Worm (Caenorhabditis elegans) whole organism, L2 larva: Measurements from ENCODE around the gene C14C6.2.

Source experiments
- C34F6.9 ChIP-seq: fragments of 150-350 bp; optimal IDR thresholded peaks from 2 replicates; lab custom pipeline; 2014; ENCODE audit warnings: missing biosample characterization, missing genetic modification characterization
- F13H6.1 ChIP-seq: sonication (generic microtip); optimal IDR thresholded peaks from 2 replicates; lab custom pipeline; 2016; ENCODE audit warnings: missing genetic modification characterization, missing compliant biosample characterization
- R02D3.7 ChIP-seq: fragments of 150-350 bp; optimal IDR thresholded peaks from 2 replicates; lab custom pipeline; 2014; ENCODE audit warnings: missing biosample characterization, missing genetic modification characterization
- Y55F3AM.14 ChIP-seq: fragments of 200-800 bp; sonication (Bioruptor generic); optimal IDR thresholded peaks from 2 replicates; lab custom pipeline; 2018; ENCODE audit warnings: mild to moderate bottlenecking, missing genetic modification characterization, missing compliant biosample characterization
- ZK546.5 ChIP-seq: sonication (generic microtip); optimal IDR thresholded peaks from 2 replicates; lab custom pipeline; 2017; ENCODE audit warnings: missing biosample characterization, missing genetic modification characterization
- alr-1 ChIP-seq: fragments of 150-350 bp; optimal IDR thresholded peaks from 2 replicates; lab custom pipeline; 2014; ENCODE audit warnings: missing biosample characterization, missing genetic modification characterization
- aly-2 ChIP-seq: fragments of 150-350 bp; optimal IDR thresholded peaks from 2 replicates; lab custom pipeline; 2014; ENCODE audit warnings: missing biosample characterization, missing genetic modification characterization
- ama-1 ChIP-seq: fragments of 150-350 bp; optimal IDR thresholded peaks from 2 replicates; lab custom pipeline; 2018; ENCODE audit warnings: inconsistent platforms
- blmp-1 ChIP-seq: sonication (generic microtip); optimal IDR thresholded peaks from 2 replicates; lab custom pipeline; 2017; ENCODE audit warnings: missing genetic modification characterization, mild to moderate bottlenecking, missing compliant biosample characterization, antibody characterized with exemption, moderate library complexity; ENCODE audit not compliant: insufficient read depth
- ceh-16 ChIP-seq: fragments of 150-350 bp; optimal IDR thresholded peaks from 2 replicates; lab custom pipeline; 2014; ENCODE audit warnings: missing biosample characterization, missing genetic modification characterization
- ceh-82 ChIP-seq: fragments of 150-350 bp; optimal IDR thresholded peaks from 2 replicates; lab custom pipeline; 2014; ENCODE audit warnings: missing biosample characterization, missing genetic modification characterization
- crh-2 ChIP-seq: sonication (generic microtip); optimal IDR thresholded peaks from 2 replicates; lab custom pipeline; 2017; ENCODE audit warnings: missing biosample characterization, missing genetic modification characterization
- dmd-4 ChIP-seq: sonication (generic microtip); optimal IDR thresholded peaks from 2 replicates; lab custom pipeline; 2017; ENCODE audit warnings: missing biosample characterization, missing genetic modification characterization
- egl-27 ChIP-seq: sonication (generic microtip); optimal IDR thresholded peaks from 3 replicates; lab custom pipeline; 2017; ENCODE audit warnings: missing biosample characterization, missing genetic modification reagents, missing genetic modification characterization
- elt-1 ChIP-seq: fragments of 150-350 bp; optimal IDR thresholded peaks from 2 replicates; lab custom pipeline; 2014; ENCODE audit warnings: missing biosample characterization, missing genetic modification characterization
- elt-3 ChIP-seq: sonication (generic microtip); optimal IDR thresholded peaks from 2 replicates; lab custom pipeline; 2017; ENCODE audit warnings: missing biosample characterization, missing genetic modification characterization
- fos-1 ChIP-seq: fragments of 150-350 bp; optimal IDR thresholded peaks from 2 replicates; lab custom pipeline; 2014; ENCODE audit warnings: missing biosample characterization, missing genetic modification characterization
- lin-13 ChIP-seq: fragments of 150-350 bp; optimal IDR thresholded peaks from 2 replicates; lab custom pipeline; 2014; ENCODE audit warnings: missing biosample characterization, missing genetic modification reagents, missing genetic modification characterization
- lin-39 ChIP-seq: fragments of 150-350 bp; optimal IDR thresholded peaks from 2 replicates; lab custom pipeline; 2014; ENCODE audit warnings: missing biosample characterization, missing genetic modification reagents, missing genetic modification characterization
- lsy-2 ChIP-seq, 2 experiments: fragments of 150-350 bp in 1 of 2; sonication (generic microtip) in 1 of 2; optimal IDR thresholded peaks; 2 replicates each; lab custom pipeline; 2014 to 2017; ENCODE audit warnings: missing biosample characterization in 2 of 2, missing genetic modification characterization in 2 of 2
- mab-5 ChIP-seq: fragments of 150-350 bp; optimal IDR thresholded peaks from 2 replicates; lab custom pipeline; 2014; ENCODE audit warnings: missing biosample characterization, missing genetic modification characterization
- mbf-1 ChIP-seq: sonication (generic microtip); optimal IDR thresholded peaks from 2 replicates; lab custom pipeline; 2017; ENCODE audit warnings: missing biosample characterization, missing genetic modification characterization
- mdl-1 ChIP-seq, 2 experiments: fragments of 150-350 bp in 1 of 2; sonication (generic microtip) in 1 of 2; optimal IDR thresholded peaks; 2 replicates each; lab custom pipeline; 2017; ENCODE audit warnings: missing biosample characterization in 2 of 2, missing genetic modification characterization in 2 of 2
- nhr-10 ChIP-seq: sonication (generic microtip); optimal IDR thresholded peaks from 2 replicates; lab custom pipeline; 2017; ENCODE audit warnings: missing biosample characterization, missing genetic modification characterization
- nhr-11 ChIP-seq: fragments of 150-350 bp; optimal IDR thresholded peaks from 2 replicates; lab custom pipeline; 2014; ENCODE audit warnings: missing biosample characterization, missing genetic modification characterization
- nhr-129 ChIP-seq: fragments of 150-350 bp; optimal IDR thresholded peaks from 2 replicates; lab custom pipeline; 2014; ENCODE audit warnings: missing biosample characterization, missing genetic modification characterization
- nhr-21 ChIP-seq: fragments of 150-350 bp; optimal IDR thresholded peaks from 2 replicates; lab custom pipeline; 2014; ENCODE audit warnings: missing biosample characterization, missing genetic modification characterization
- nhr-23 ChIP-seq: fragments of 150-350 bp; optimal IDR thresholded peaks from 2 replicates; lab custom pipeline; 2014; ENCODE audit warnings: missing biosample characterization, missing genetic modification reagents, missing genetic modification characterization
- nhr-25 ChIP-seq: fragments of 150-350 bp; sonication (generic microtip); optimal IDR thresholded peaks from 3 replicates; lab custom pipeline; 2014; ENCODE audit warnings: missing biosample characterization, missing genetic modification characterization
- nhr-77 ChIP-seq: fragments of 150-350 bp; optimal IDR thresholded peaks from 2 replicates; lab custom pipeline; 2014; ENCODE audit warnings: missing biosample characterization, missing genetic modification characterization
- peb-1 ChIP-seq: fragments of 150-350 bp; optimal IDR thresholded peaks from 2 replicates; lab custom pipeline; 2014; ENCODE audit warnings: missing biosample characterization, missing genetic modification characterization
- sem-4 ChIP-seq: fragments of 150-350 bp; optimal IDR thresholded peaks from 2 replicates; lab custom pipeline; 2014; ENCODE audit warnings: missing biosample characterization, missing genetic modification reagents, missing genetic modification characterization
- skn-1 ChIP-seq: sonication (generic microtip); optimal IDR thresholded peaks from 2 replicates; lab custom pipeline; 2017; ENCODE audit warnings: missing biosample characterization, missing genetic modification characterization
- sma-3 ChIP-seq: sonication (generic microtip); optimal IDR thresholded peaks from 2 replicates; lab custom pipeline; 2016; ENCODE audit warnings: missing genetic modification reagents, missing genetic modification characterization, missing compliant biosample characterization
- snpc-4 ChIP-seq: fragments of 150-350 bp; optimal IDR thresholded peaks from 2 replicates; lab custom pipeline; 2014; ENCODE audit warnings: missing biosample characterization, missing genetic modification characterization
- unc-39 ChIP-seq: fragments of 150-350 bp; optimal IDR thresholded peaks from 2 replicates; lab custom pipeline; 2014; ENCODE audit warnings: missing biosample characterization, missing genetic modification characterization
- unc-55 ChIP-seq: fragments of 150-350 bp; sonication (generic microtip); optimal IDR thresholded peaks from 3 replicates; lab custom pipeline; 2014; ENCODE audit warnings: missing biosample characterization, missing genetic modification reagents, missing genetic modification characterization
- ztf-1 ChIP-seq: fragments of 200-800 bp; sonication (Bioruptor generic); conservative IDR thresholded peaks from 2 replicates; pipeline ENCODE4 v1.3.6; 2022; ENCODE audit warnings: missing genetic modification characterization, missing compliant biosample characterization
- ztf-11 ChIP-seq: sonication (generic microtip); optimal IDR thresholded peaks from 2 replicates; lab custom pipeline; 2017; ENCODE audit warnings: missing biosample characterization, missing genetic modification characterization
- ztf-4 ChIP-seq: fragments of 150-350 bp; optimal IDR thresholded peaks from 2 replicates; lab custom pipeline; 2014; ENCODE audit warnings: missing biosample characterization, missing genetic modification characterization

C14C6.2 gene

DNA sequence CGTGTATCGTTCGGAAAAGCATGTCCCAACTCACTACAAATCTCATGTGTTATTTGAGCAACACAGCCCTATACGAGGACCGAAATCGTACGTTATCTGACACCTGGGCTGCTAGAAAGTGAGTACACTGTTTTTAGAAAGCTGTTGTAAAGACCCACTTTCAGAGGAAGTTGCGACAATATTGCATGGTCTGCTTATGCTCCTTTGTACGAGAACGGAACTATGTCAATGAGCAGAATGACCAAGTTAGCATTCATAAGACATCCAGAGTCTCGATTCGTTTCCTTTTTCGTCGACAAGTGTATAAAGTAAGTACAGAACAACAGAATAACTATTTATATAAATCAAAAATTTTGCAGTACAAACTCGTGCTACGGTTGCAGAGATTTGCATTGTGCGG lies 14.0 kb downstream of the C14C6.2 start:
- no peak for TF ChIP-seq mbf-1 (tag; lab: Kevin White, UChicago)
- TF ChIP-seq elt-1 (tag; lab: Kevin White, UChicago), result no peak
- TF ChIP-seq lin-13 (GFP tag; lab: Kevin White, UChicago), result no peak
- TF ChIP-seq elt-3 (tag; lab: Kevin White, UChicago), result no peak
- TF ChIP-seq crh-2 (tag; lab: Kevin White, UChicago), result no peak
- TF ChIP-seq ztf-1 (GFP tag; lab: Robert Waterston, UW), result no peak
- no peak for TF ChIP-seq aly-2 (tag; lab: Kevin White, UChicago)
- no peak for TF ChIP-seq sma-3 (GFP tag; lab: Kevin White, UChicago)
- TF ChIP-seq Y55F3AM.14, result no peak
- no peak for TF ChIP-seq ama-1 (lab: Kevin White, UChicago)
- no peak for TF ChIP-seq ceh-16
- no peak for TF ChIP-seq nhr-21 (tag; lab: Kevin White, UChicago)
- no peak for TF ChIP-seq alr-1
- no peak for TF ChIP-seq nhr-10
- no peak for TF ChIP-seq blmp-1 (tag; lab: Kevin White, UChicago)
- no peak for TF ChIP-seq ceh-82 (tag; lab: Kevin White, UChicago)
- no peak for TF ChIP-seq egl-27 (tag; lab: Kevin White, UChicago)

DNA sequence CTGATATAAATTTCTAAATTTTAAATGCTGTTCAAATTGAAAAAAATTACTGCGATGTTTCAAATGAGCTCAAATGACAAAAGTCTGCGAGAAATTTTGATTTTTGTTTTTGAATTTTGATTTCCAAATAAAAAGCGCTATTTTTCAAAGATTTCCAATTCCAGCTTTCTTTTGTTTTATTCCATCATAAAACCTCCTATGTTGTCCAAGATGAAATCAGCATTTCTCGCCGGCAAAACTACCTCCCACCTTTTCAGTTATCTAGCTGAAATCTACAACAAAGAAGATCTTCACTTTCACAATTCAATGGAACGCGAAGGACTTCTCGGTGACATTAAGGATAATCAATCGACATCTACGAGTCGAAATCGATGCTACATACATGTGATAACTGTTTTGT lies 16.0 kb downstream of the C14C6.2 start, which contains the start of gene K06H6.4:
Gene K06H6.4, plus strand, starts transcription at position 301 of the 400 bp plus-strand sequence.
- no peak for TF ChIP-seq Y55F3AM.14

DNA sequence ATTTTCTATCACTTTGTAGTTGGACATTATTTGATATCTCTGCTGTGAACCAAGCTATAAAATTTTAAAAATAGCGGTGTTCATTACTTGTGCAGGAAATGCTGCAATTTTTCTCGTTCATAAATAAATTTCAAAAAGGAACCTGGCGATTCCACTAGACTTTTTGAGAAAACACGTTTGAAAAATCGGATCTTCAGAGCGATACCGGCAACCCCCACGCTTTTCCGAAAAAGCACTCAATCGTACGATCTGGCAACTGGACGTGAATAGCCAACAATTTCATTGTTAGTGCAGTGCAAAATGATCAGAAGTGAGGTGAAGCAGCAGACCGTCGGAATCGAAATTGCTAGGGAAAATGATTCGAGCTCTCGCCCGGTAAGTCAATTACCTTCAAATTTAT lies 18.7 kb downstream of the C14C6.2 start, which contains the start of gene nstp-7:
Gene nstp-7, plus strand, starts transcription at position 301 of the 400 bp plus-strand sequence.
- no peak for TF ChIP-seq fos-1
- TF ChIP-seq dmd-4, result no peak
- no peak for TF ChIP-seq mdl-1 (tag; optimal IDR thresholded peaks at IDR 0.05; lab: Kevin White, UChicago)
- no peak for TF ChIP-seq R02D3.7
- no peak for TF ChIP-seq lin-13 (GFP tag; lab: Kevin White, UChicago)
- no peak for TF ChIP-seq crh-2 (tag; lab: Kevin White, UChicago)
- no peak for TF ChIP-seq lin-39 (tag; lab: Kevin White, UChicago)
- no peak for TF ChIP-seq nhr-25
- TF ChIP-seq F13H6.1 (tag; lab: Kevin White, UChicago), result no peak
- TF ChIP-seq ZK546.5 (tag; lab: Kevin White, UChicago), result no peak
- TF ChIP-seq unc-55, result no peak
- TF ChIP-seq ztf-11, result no peak
- no peak for TF ChIP-seq mbf-1 (tag; lab: Kevin White, UChicago)
- TF ChIP-seq skn-1 (tag; lab: Kevin White, UChicago), result no peak
- no peak for TF ChIP-seq lsy-2 (tag; optimal IDR thresholded peaks at IDR 0.05; lab: Kevin White, UChicago)
- no peak for TF ChIP-seq Y55F3AM.14
- no peak for TF ChIP-seq alr-1

DNA sequence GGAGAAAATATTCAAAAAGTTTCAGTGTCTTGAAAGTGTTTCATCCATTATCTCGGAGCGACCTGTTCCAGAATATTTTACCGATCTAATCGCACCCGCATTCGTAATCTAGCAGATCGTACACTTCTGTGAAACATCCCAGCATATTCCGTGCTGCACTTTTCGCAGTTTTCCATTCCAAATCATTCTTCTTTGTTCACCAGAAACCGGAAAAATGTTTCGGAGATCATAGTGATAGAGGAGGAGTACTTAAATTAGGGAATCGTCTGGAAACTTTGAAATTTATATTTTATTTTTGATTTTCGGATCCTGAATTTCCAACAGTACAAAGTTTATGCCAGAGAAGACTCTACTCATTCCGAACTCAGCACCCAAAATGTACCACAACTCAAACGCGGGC lies 22.5 kb downstream of the C14C6.2 start, which contains the start of gene K06H6.2:
Gene K06H6.2, plus strand, starts transcription at position 301 of the 400 bp plus-strand sequence.
- TF ChIP-seq dmd-4, result no peak
- TF ChIP-seq mdl-1 (tag; optimal IDR thresholded peaks at IDR 0.05; lab: Kevin White, UChicago), result no peak
- TF ChIP-seq snpc-4, result no peak
- TF ChIP-seq alr-1, result no peak
- no peak for TF ChIP-seq lin-39 (tag; lab: Kevin White, UChicago)
- TF ChIP-seq C34F6.9 (tag; lab: Kevin White, UChicago), result no peak
- no peak for TF ChIP-seq sma-3 (GFP tag; lab: Kevin White, UChicago)
- no peak for TF ChIP-seq mbf-1 (tag; lab: Kevin White, UChicago)
- TF ChIP-seq sem-4 (tag; lab: Kevin White, UChicago), result no peak
- no peak for TF ChIP-seq nhr-77 (tag; lab: Kevin White, UChicago)
- TF ChIP-seq ZK546.5 (tag; lab: Kevin White, UChicago), result no peak
- TF ChIP-seq ama-1 (lab: Kevin White, UChicago), result no peak
- TF ChIP-seq elt-1 (tag; lab: Kevin White, UChicago), result no peak
- no peak for TF ChIP-seq peb-1 (tag; lab: Kevin White, UChicago)
- no peak for TF ChIP-seq unc-39 (tag; lab: Kevin White, UChicago)
- no peak for TF ChIP-seq mab-5 (tag; lab: Kevin White, UChicago)
- TF ChIP-seq, all 48 proteins: peak for 0

DNA sequence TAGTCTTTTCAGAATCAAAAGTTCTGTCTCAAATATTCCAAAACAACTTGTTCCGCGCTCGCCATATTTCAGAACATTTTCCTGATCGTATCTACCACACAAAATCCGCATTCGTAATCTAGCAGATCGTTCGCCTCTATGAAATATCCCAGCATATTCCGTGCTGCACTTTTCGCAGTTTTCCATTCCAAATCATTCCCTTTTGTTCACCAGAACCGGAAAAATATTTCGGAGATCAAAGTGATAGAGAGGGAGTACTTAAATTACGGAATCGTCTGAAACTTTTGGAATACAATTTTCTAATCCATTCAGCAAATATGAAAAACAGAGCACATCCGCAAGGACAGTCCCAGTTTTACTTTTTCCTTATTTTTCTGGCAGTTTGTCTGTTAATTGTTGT lies 24.9 kb downstream of the C14C6.2 start, which contains the start of gene K06H6.1:
Gene K06H6.1, plus strand, starts transcription at position 301 of the 400 bp plus-strand sequence.
- TF ChIP-seq blmp-1 (tag; lab: Kevin White, UChicago) (no peak), nhr-11 (tag; lab: Kevin White, UChicago) (no peak), nhr-23 (no peak), fos-1 (no peak), mbf-1 (tag; lab: Kevin White, UChicago) (no peak), lin-39 (tag; lab: Kevin White, UChicago) (no peak), lsy-2 (tag; optimal IDR thresholded peaks at IDR 0.05; lab: Kevin White, UChicago) (no peak), unc-55 (no peak), ztf-4 (tag; lab: Kevin White, UChicago) (no peak), mdl-1 (tag; optimal IDR thresholded peaks at IDR 0.05; lab: Kevin White, UChicago) (no peak), ceh-16 (no peak), nhr-129 (tag; lab: Kevin White, UChicago) (no peak), sem-4 (tag; lab: Kevin White, UChicago) (no peak), ZK546.5 (tag; lab: Kevin White, UChicago) (no peak), peb-1 (tag; lab: Kevin White, UChicago) (no peak)
- TF ChIP-seq, all 48 proteins: peak for 0
